Fruit fly (Drosophila melanogaster) whole organism, embryonic: ENCODE results near the gene mtsh.

ENCODE experiments used
- Abd-B ChIP-seq: fragments of 200-800 bp; sonication (Bioruptor generic); optimal IDR thresholded peaks from 2 replicates; lab custom pipeline; 2018; ENCODE audit warnings: missing biosample characterization, mild to moderate bottlenecking, missing genetic modification characterization, moderate library complexity
- CG10366 ChIP-seq: fragments of 200-800 bp; sonication (Bioruptor generic); IDR thresholded peaks from 2 replicates; pipeline ENCODE4 v1.3.6; 2022; ENCODE audit warnings: missing biosample characterization, missing genetic modification characterization
- CG10462 ChIP-seq: fragments of 200-800 bp; sonication (Bioruptor generic); optimal IDR thresholded peaks from 2 replicates; lab custom pipeline; 2016; ENCODE audit warnings: missing biosample characterization, missing genetic modification characterization
- CG10979 ChIP-seq: fragments of 200-800 bp; sonication (Bioruptor generic); optimal IDR thresholded peaks from 2 replicates; lab custom pipeline; 2018; ENCODE audit warnings: missing biosample characterization, mild to moderate bottlenecking, missing genetic modification characterization, moderate library complexity
- CG12236 ChIP-seq: fragments of 200-800 bp; sonication (Bioruptor generic); optimal IDR thresholded peaks from 2 replicates; lab custom pipeline; 2016; ENCODE audit warnings: missing biosample characterization, missing genetic modification characterization
- CG1233 ChIP-seq: fragments of 200-800 bp; sonication (Bioruptor generic); optimal IDR thresholded peaks from 4 replicates; lab custom pipeline; 2018; ENCODE audit warnings: missing biosample characterization, mild to moderate bottlenecking, missing genetic modification characterization
- CG13894 ChIP-seq: fragments of 200-800 bp; sonication (Bioruptor generic); optimal IDR thresholded peaks from 3 replicates; lab custom pipeline; 2018; ENCODE audit warnings: missing biosample characterization, mild to moderate bottlenecking, missing genetic modification characterization, moderate library complexity
- CG14667 ChIP-seq: fragments of 200-800 bp; sonication (Bioruptor generic); IDR thresholded peaks from 2 replicates; pipeline ENCODE4 v1.3.6; 2022; ENCODE audit warnings: missing biosample characterization, missing genetic modification characterization
- CG16779 ChIP-seq: fragments of 200-800 bp; sonication (Bioruptor generic); IDR thresholded peaks from 2 replicates; pipeline ENCODE4 v1.3.6; 2022; ENCODE audit warnings: missing biosample characterization, missing genetic modification characterization
- CG17361 ChIP-seq: fragments of 200-800 bp; sonication (Bioruptor generic); IDR thresholded peaks from 3 replicates; pipeline ENCODE4 v1.3.6; 2022; ENCODE audit warnings: missing biosample characterization, missing genetic modification characterization
- CG17829 ChIP-seq: fragments of 200-800 bp; optimal IDR thresholded peaks from 2 replicates; lab custom pipeline; 2019; ENCODE audit warnings: missing biosample characterization, mild to moderate bottlenecking, missing genetic modification characterization, moderate library complexity
- CG32767 ChIP-seq: fragments of 200-800 bp; sonication (Bioruptor generic); IDR thresholded peaks from 2 replicates; pipeline ENCODE4 v1.3.6; 2022; ENCODE audit warnings: missing biosample characterization, missing genetic modification characterization
- CG3995 ChIP-seq: fragments of 200-800 bp; sonication (Bioruptor generic); optimal IDR thresholded peaks from 3 replicates; lab custom pipeline; 2016; ENCODE audit warnings: missing biosample characterization, missing genetic modification characterization
- CG7357 ChIP-seq: fragments of 200-800 bp; sonication (Bioruptor generic); IDR thresholded peaks from 3 replicates; pipeline ENCODE4 v1.3.6; 2022; ENCODE audit warnings: missing biosample characterization, missing genetic modification characterization
- CoRest ChIP-seq: fragments of 200-800 bp; sonication (Bioruptor generic); optimal IDR thresholded peaks from 3 replicates; lab custom pipeline; 2018; ENCODE audit warnings: missing biosample characterization, mild to moderate bottlenecking, missing genetic modification characterization, moderate library complexity
- Dad ChIP-seq: fragments of 200-800 bp; sonication (Bioruptor generic); optimal IDR thresholded peaks from 3 replicates; lab custom pipeline; 2016; ENCODE audit warnings: missing biosample characterization, missing genetic modification characterization
- Deaf1 ChIP-seq: fragments of 200-800 bp; optimal IDR thresholded peaks from 3 replicates; lab custom pipeline; 2019; ENCODE audit warnings: missing biosample characterization, mild to moderate bottlenecking, missing genetic modification characterization, moderate library complexity
- Hr39 ChIP-seq: fragments of >200 bp; optimal IDR thresholded peaks from 2 replicates; lab custom pipeline; 2017
- MBD-R2 ChIP-seq: fragments of 200-800 bp; sonication (Bioruptor generic); IDR thresholded peaks from 2 replicates; pipeline ENCODE4 v1.3.6; 2022; ENCODE audit warnings: missing biosample characterization, missing genetic modification characterization
- Mad ChIP-seq: fragments of 200-800 bp; sonication (Bioruptor generic); optimal IDR thresholded peaks from 2 replicates; lab custom pipeline; 2016; ENCODE audit warnings: missing biosample characterization, missing genetic modification characterization
- Med ChIP-seq: fragments of 200-800 bp; sonication (Bioruptor generic); peaks from one replicate; lab custom pipeline; 2016; ENCODE audit warnings: missing biosample characterization, missing genetic modification characterization, mild to moderate bottlenecking, inconsistent platforms, moderate library complexity
- Mrtf ChIP-seq: fragments of 200-800 bp; sonication (Bioruptor generic); IDR thresholded peaks from 3 replicates; pipeline ENCODE4 v1.3.6; 2022; ENCODE audit warnings: missing biosample characterization, missing genetic modification characterization
- NC2α ChIP-seq: fragments of 200-800 bp; sonication (Bioruptor generic); optimal IDR thresholded peaks from 2 replicates; lab custom pipeline; 2016; ENCODE audit warnings: missing biosample characterization, missing genetic modification characterization
- Nf-YB ChIP-seq: fragments of 200-800 bp; sonication (Bioruptor generic); optimal IDR thresholded peaks from 3 replicates; lab custom pipeline; 2019; ENCODE audit warnings: missing biosample characterization, mild to moderate bottlenecking, missing genetic modification characterization, moderate library complexity
- Optix ChIP-seq: fragments of 200-800 bp; sonication (Bioruptor generic); IDR thresholded peaks from 3 replicates; pipeline ENCODE4 v1.3.6; 2022; ENCODE audit warnings: missing biosample characterization, missing genetic modification characterization
- Pdp1 ChIP-seq, 2 experiments: fragments of 200-800 bp; sonication (Bioruptor generic); optimal IDR thresholded peaks; 3 replicates each; lab custom pipeline; 2016; ENCODE audit warnings: missing biosample characterization in 2 of 2, missing genetic modification characterization in 2 of 2, mild to moderate bottlenecking in 1 of 2, moderate library complexity in 1 of 2
- Rx ChIP-seq: fragments of 200-800 bp; sonication (Bioruptor generic); IDR thresholded peaks from 2 replicates; pipeline ENCODE4 v1.3.6; 2022; ENCODE audit warnings: missing biosample characterization, missing genetic modification characterization
- Side ChIP-seq: fragments of 200-800 bp; sonication (Bioruptor generic); optimal IDR thresholded peaks from 2 replicates; lab custom pipeline; 2016; ENCODE audit warnings: missing biosample characterization, missing genetic modification characterization
- YL-1 ChIP-seq: fragments of 200-800 bp; sonication (Bioruptor generic); optimal IDR thresholded peaks from 3 replicates; lab custom pipeline; 2017; ENCODE audit warnings: missing biosample characterization, mild to moderate bottlenecking, missing genetic modification characterization
- ci ChIP-seq: fragments of 200-800 bp; sonication (Bioruptor generic); IDR thresholded peaks from 3 replicates; pipeline ENCODE4 v1.3.6; 2022; ENCODE audit warnings: missing biosample characterization, missing genetic modification characterization
- crc ChIP-seq: fragments of 200-800 bp; sonication (Bioruptor generic); optimal IDR thresholded peaks from 2 replicates; lab custom pipeline; 2016; ENCODE audit warnings: missing biosample characterization, missing genetic modification characterization
- croc ChIP-seq: fragments of 200-800 bp; sonication (Bioruptor generic); conservative IDR thresholded peaks from 3 replicates; pipeline ENCODE4 v1.3.6; 2022; ENCODE audit warnings: missing biosample characterization, missing genetic modification characterization
- gcm2 ChIP-seq: fragments of 200-800 bp; sonication (Bioruptor generic); optimal IDR thresholded peaks from 2 replicates; lab custom pipeline; 2016; ENCODE audit warnings: missing biosample characterization, missing genetic modification characterization
- grn ChIP-seq: fragments of 200-800 bp; sonication (Bioruptor generic); optimal IDR thresholded peaks from 3 replicates; lab custom pipeline; 2017; ENCODE audit warnings: missing biosample characterization, missing genetic modification characterization
- lilli ChIP-seq: fragments of 200-800 bp; sonication (Bioruptor generic); optimal IDR thresholded peaks from 3 replicates; lab custom pipeline; 2016; ENCODE audit warnings: missing biosample characterization, missing genetic modification characterization
- lov ChIP-seq, 2 experiments: fragments of 200-800 bp in 1 of 2; fragments of >200 bp in 1 of 2; sonication (Bioruptor generic) in 1 of 2; IDR thresholded peaks in 1 of 2; optimal IDR thresholded peaks in 1 of 2; 2 replicates in 1 of 2; 3 replicates in 1 of 2; pipeline versions ENCODE4 v1.3.6 to Lab custom; 2017 to 2022; ENCODE audit warnings: missing biosample characterization in 1 of 2, missing genetic modification characterization in 1 of 2
- oc ChIP-seq: fragments of 200-800 bp; sonication (Bioruptor generic); optimal IDR thresholded peaks from 2 replicates; lab custom pipeline; 2018; ENCODE audit warnings: missing biosample characterization, mild to moderate bottlenecking, missing genetic modification characterization, moderate library complexity
- pho ChIP-seq: fragments of 200-800 bp; sonication (Bioruptor generic); optimal IDR thresholded peaks from 2 replicates; lab custom pipeline; 2016; ENCODE audit warnings: missing biosample characterization, missing genetic modification characterization
- prd ChIP-seq, 3 experiments: fragments of >200 bp in 2 of 3; fragments of 200-800 bp in 1 of 3; sonication (Bioruptor generic) in 1 of 3; optimal IDR thresholded peaks in 2 of 3; IDR thresholded peaks in 1 of 3; 2 replicates in 2 of 3; 3 replicates in 1 of 3; pipeline versions ENCODE4 v1.3.6 to Lab custom; 2017 to 2022; ENCODE audit warnings: missing biosample characterization in 1 of 3, missing genetic modification characterization in 1 of 3
- repo ChIP-seq: fragments of 200-800 bp; sonication (Bioruptor generic); optimal IDR thresholded peaks from 2 replicates; lab custom pipeline; 2016; ENCODE audit warnings: missing biosample characterization, missing genetic modification characterization
- sens ChIP-seq: fragments of 200-800 bp; sonication (Bioruptor generic); peaks from one replicate; lab custom pipeline; 2016; ENCODE audit warnings: missing biosample characterization, missing genetic modification characterization
- sisA ChIP-seq: fragments of 200-800 bp; sonication (Bioruptor generic); IDR thresholded peaks from 2 replicates; pipeline ENCODE4 v1.3.6; 2022; ENCODE audit warnings: missing biosample characterization, missing genetic modification characterization
- slou ChIP-seq: fragments of 200-800 bp; sonication (Bioruptor generic); optimal IDR thresholded peaks from 3 replicates; lab custom pipeline; 2016; ENCODE audit warnings: missing biosample characterization, missing genetic modification characterization
- stc ChIP-seq: fragments of 200-800 bp; sonication (Bioruptor generic); IDR thresholded peaks from 2 replicates; pipeline ENCODE4 v1.3.6; 2022; ENCODE audit warnings: missing biosample characterization, missing genetic modification characterization
- sug ChIP-seq: fragments of 200-800 bp; optimal IDR thresholded peaks from 2 replicates; lab custom pipeline; 2019; ENCODE audit warnings: missing biosample characterization, mild to moderate bottlenecking, missing genetic modification characterization, moderate library complexity
- zfh1 ChIP-seq: fragments of 200-800 bp; sonication (Bioruptor generic); IDR thresholded peaks from 3 replicates; pipeline ENCODE4 v1.3.6; 2022; ENCODE audit warnings: missing biosample characterization, missing genetic modification characterization

mtsh gene

dm6 chr2L:8342395-8342794 lies 22.7 kb upstream of the mtsh start, which contains the start of gene CG14273:
Gene CG14273, plus strand, starts transcription at chr2L:8342695.
- TF ChIP-seq Dad (GFP tag; lab: Kevin White, UChicago) (no peak), sens (GFP tag; lab: Kevin White, UChicago) (peak; percentile 11)
- TF ChIP-seq, all 482 proteins: peak for 1

dm6 chr2L:8339751-8340349 lies 20.1 kb upstream of the mtsh start:
- TF ChIP-seq croc (no peak), CG32767 (no peak), Hr39 (lab: Kevin White, UChicago) (no peak), CG17829 (tag; lab: Kevin White, UChicago) (no peak), lilli (GFP tag; lab: Kevin White, UChicago) (no peak), Abd-B (GFP tag; lab: Kevin White, UChicago) (no peak), Mad (GFP tag; lab: Kevin White, UChicago) (no peak), CG10462 (no peak), NC2α (no peak), CG17361 (no peak), CG12236 (no peak), CG1233 (GFP tag; lab: Kevin White, UChicago) (no peak)

- TF ChIP-seq sisA = 0 out of 2 replicates have a peak, but pooled peaks have one; percentile 9
- TF ChIP-seq gcm2 (GFP tag; lab: Kevin White, UChicago) = no peak
- TF ChIP-seq CG16779 (GFP tag; lab: Robert Waterston, UW) = 0 out of 2 replicates have a peak, but pooled peaks have one; percentile 19
- no peak for TF ChIP-seq CG14667 (GFP tag; lab: Robert Waterston, UW)
- TF ChIP-seq Deaf1 (tag; lab: Kevin White, UChicago) = peak; percentile 93
- peak; percentile 38 for TF ChIP-seq CG13894 (tag; lab: Kevin White, UChicago)
These were observed 18.3 kb upstream of the mtsh start, which contains the start of gene witty for dm6 chr2L:8338039-8338438. Gene witty, plus strand, starts transcription at chr2L:8338287.

dm6 chr2L:8334705-8335104 lies 15.0 kb upstream of the mtsh start:
- no peak for TF ChIP-seq YL-1 (GFP tag; lab: Kevin White, UChicago)
- no peak for TF ChIP-seq lov (optimal IDR thresholded peaks at IDR 0.05; lab: Kevin White, UChicago)
- peak; percentile 66; the same call in 1 of the 3 replicates for TF ChIP-seq lov (GFP tag; IDR thresholded peaks at IDR 0.05; lab: Robert Waterston, UW)
- no peak for TF ChIP-seq grn
- 0 out of 2 replicates have a peak, but pooled peaks have one; percentile 34 for TF ChIP-seq MBD-R2 (GFP tag; lab: Robert Waterston, UW)
- TF ChIP-seq sug = no peak
- no peak for TF ChIP-seq CG7357 (GFP tag; lab: Robert Waterston, UW)
- peak; percentile 40; the same call in 1 of the 2 replicates for TF ChIP-seq Rx (GFP tag; lab: Robert Waterston, UW)
- peak; percentile 8 for TF ChIP-seq repo (GFP tag; lab: Kevin White, UChicago)
- 0 out of 2 replicates have a peak, but pooled peaks have one; percentile 15 for TF ChIP-seq stc (GFP tag; lab: Robert Waterston, UW)
- TF ChIP-seq CG10979 (tag; lab: Kevin White, UChicago) = peak; percentile 49
- TF ChIP-seq prd (optimal IDR thresholded peaks at IDR 0.05; lab: Kevin White, UChicago) = no peak
- TF ChIP-seq prd (GFP tag; IDR thresholded peaks at IDR 0.05; lab: Robert Waterston, UW) = 0 out of 3 replicates have a peak, but pooled peaks have one; percentile 36
- TF ChIP-seq Mrtf (GFP tag; lab: Robert Waterston, UW) = 0 out of 3 replicates have a peak, but pooled peaks have one; percentile 19
- TF ChIP-seq Side (GFP tag; lab: Kevin White, UChicago) = no peak
- TF ChIP-seq CG3995 = peak; percentile 44
- TF ChIP-seq Nf-YB (GFP tag; lab: Kevin White, UChicago) = no peak
- peak; percentile 70 for TF ChIP-seq Med (GFP tag; lab: Kevin White, UChicago)
- no peak for TF ChIP-seq Pdp1 (GFP tag; optimal IDR thresholded peaks at IDR 0.05; lab: Kevin White, UChicago)
- TF ChIP-seq Optix = 0 out of 3 replicates have a peak, but pooled peaks have one; percentile 24
- TF ChIP-seq slou (GFP tag; lab: Kevin White, UChicago) = no peak
- TF ChIP-seq ci (GFP tag; lab: Robert Waterston, UW) = peak; percentile 74; the same call in 2 of the 3 replicates
- TF ChIP-seq zfh1 (GFP tag; lab: Robert Waterston, UW) = peak; percentile 63; the same call in 2 of the 3 replicates
- peak; percentile 11 for TF ChIP-seq CoRest (tag; lab: Kevin White, UChicago)
- no peak for TF ChIP-seq pho (GFP tag; lab: Kevin White, UChicago)
- TF ChIP-seq CG10366 (GFP tag; lab: Robert Waterston, UW) = peak; percentile 20; the same call in 1 of the 2 replicates
- no peak for TF ChIP-seq crc
- TF ChIP-seq oc = no peak
